Fruit fly (Drosophila melanogaster) S2 (cell line): Measurements from ENCODE around the gene CG31104.

Source experiments
- CG8478 ChIP-seq: fragments of >200 bp; optimal IDR thresholded peaks from 2 replicates; lab custom pipeline; 2018
- CTCF ChIP-seq, 2 experiments: fragments of >200 bp; optimal IDR thresholded peaks; 2 replicates each; lab custom pipeline; 2018

DNA sequence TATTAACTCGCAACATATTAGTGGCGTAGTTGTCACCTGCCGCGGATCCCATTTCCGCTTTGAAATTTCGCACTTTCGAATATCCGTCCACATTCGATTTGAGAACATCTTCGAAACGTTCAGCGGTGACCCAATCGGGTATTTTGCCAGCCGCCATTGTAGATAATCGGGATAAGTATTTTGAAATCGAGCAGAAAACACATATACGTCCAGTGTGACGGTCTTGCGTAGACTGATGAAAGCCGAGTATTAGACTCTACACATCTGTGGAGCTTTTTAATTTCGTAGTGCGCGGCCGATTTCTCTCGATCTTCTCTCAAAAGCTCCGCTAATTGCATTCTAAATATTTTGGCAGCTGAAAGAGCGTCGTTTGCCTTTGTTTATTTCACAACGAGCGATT, 43.8 kb downstream of the CG31104 start, which contains the start of gene CHKov1:
- TF ChIP-seq CG8478 (lab: Kevin White, UChicago) (no peak), CTCF (optimal IDR thresholded peaks at IDR 0.05; lab: Kevin White, UChicago) (no peak)
